Worm (Caenorhabditis elegans): ENCODE data around the gene C07G1.6.

Gene C07G1.6

ce11 chrIV:8175686-8176532 lies 34.3 kb downstream of the C07G1.6 start, which contains the start of gene pct-1:
TSS of gene pct-1 (plus strand) at chrIV:8176482.
- TF ChIP-seq ref-1 (GFP tag; conservative IDR thresholded peaks at IDR 0.05) = no peak
- no peak for TF ChIP-seq tab-1 (GFP tag; IDR thresholded peaks at IDR 0.05)
- no peak for TF ChIP-seq T22C8.4 (GFP tag; IDR thresholded peaks at IDR 0.05)
- no peak for TF ChIP-seq med-1 (GFP tag; optimal IDR thresholded peaks at IDR 0.05; ENCODE audit: insufficient read depth)
- TF ChIP-seq klf-2 (GFP tag; conservative IDR thresholded peaks at IDR 0.05) = no peak
- no peak for TF ChIP-seq cog-1 (tag; optimal IDR thresholded peaks at IDR 0.05)
- no peak for TF ChIP-seq flt-1 (GFP tag; IDR thresholded peaks at IDR 0.05)
- no peak for TF ChIP-seq ztf-23 (GFP tag; IDR thresholded peaks at IDR 0.05)
- TF ChIP-seq ztf-29 (GFP tag; IDR thresholded peaks at IDR 0.05) = no peak

- TF ChIP-seq klf-2 (GFP tag; conservative IDR thresholded peaks at IDR 0.05) (no peak), ztf-23 (GFP tag; IDR thresholded peaks at IDR 0.05) (no peak), med-1 (GFP tag; optimal IDR thresholded peaks at IDR 0.05; ENCODE audit: insufficient read depth) (no peak), flt-1 (GFP tag; IDR thresholded peaks at IDR 0.05) (no peak), cog-1 (tag; optimal IDR thresholded peaks at IDR 0.05) (no peak), ref-1 (GFP tag; conservative IDR thresholded peaks at IDR 0.05) (no peak), ztf-29 (GFP tag; IDR thresholded peaks at IDR 0.05) (no peak), tab-1 (GFP tag; IDR thresholded peaks at IDR 0.05) (no peak), T22C8.4 (GFP tag; IDR thresholded peaks at IDR 0.05) (no peak)
These were observed 35.4 kb downstream of the C07G1.6 start for ce11 chrIV:8174792-8175191.

ce11 chrIV:8173610-8174009 lies 36.6 kb downstream of the C07G1.6 start:
- TF ChIP-seq flt-1 (GFP tag; IDR thresholded peaks at IDR 0.05) = no peak

- no peak for TF ChIP-seq T22C8.4 (GFP tag; IDR thresholded peaks at IDR 0.05)
- TF ChIP-seq flt-1 (GFP tag; IDR thresholded peaks at IDR 0.05) = no peak
- TF ChIP-seq tab-1 (GFP tag; IDR thresholded peaks at IDR 0.05) = no peak
- no peak for TF ChIP-seq med-1 (GFP tag; optimal IDR thresholded peaks at IDR 0.05; ENCODE audit: insufficient read depth)
- TF ChIP-seq ref-1 (GFP tag; conservative IDR thresholded peaks at IDR 0.05) = no peak
- TF ChIP-seq cog-1 (tag; optimal IDR thresholded peaks at IDR 0.05) = no peak
- TF ChIP-seq ztf-23 (GFP tag; IDR thresholded peaks at IDR 0.05) = no peak
- TF ChIP-seq klf-2 (GFP tag; conservative IDR thresholded peaks at IDR 0.05) = no peak
- TF ChIP-seq ztf-29 (GFP tag; IDR thresholded peaks at IDR 0.05) = no peak
These were observed 38.8 kb downstream of the C07G1.6 start for ce11 chrIV:8171376-8171775.

- TF ChIP-seq ztf-23 (GFP tag; IDR thresholded peaks at IDR 0.05) = no peak
- TF ChIP-seq klf-2 (GFP tag; conservative IDR thresholded peaks at IDR 0.05) = no peak
- no peak for TF ChIP-seq ref-1 (GFP tag; conservative IDR thresholded peaks at IDR 0.05)
- TF ChIP-seq tab-1 (GFP tag; IDR thresholded peaks at IDR 0.05) = no peak
- peak; percentile 57 for TF ChIP-seq cog-1 (tag; optimal IDR thresholded peaks at IDR 0.05)
- no peak for TF ChIP-seq med-1 (GFP tag; optimal IDR thresholded peaks at IDR 0.05; ENCODE audit: insufficient read depth)
These were observed 39.9 kb downstream of the C07G1.6 start for ce11 chrIV:8170264-8170663.

ce11 chrIV:8169674-8170073 lies 40.5 kb downstream of the C07G1.6 start, which contains the start of gene C07G1.15:
TSS of gene C07G1.15 (plus strand) at chrIV:8169974.
- TF ChIP-seq klf-2 (GFP tag; conservative IDR thresholded peaks at IDR 0.05) = no peak
- TF ChIP-seq ztf-29 (GFP tag; IDR thresholded peaks at IDR 0.05) = no peak
- TF ChIP-seq ref-1 (GFP tag; conservative IDR thresholded peaks at IDR 0.05) = no peak
- no peak for TF ChIP-seq flt-1 (GFP tag; IDR thresholded peaks at IDR 0.05)
- no peak for TF ChIP-seq tab-1 (GFP tag; IDR thresholded peaks at IDR 0.05)
- TF ChIP-seq ztf-23 (GFP tag; IDR thresholded peaks at IDR 0.05) = no peak
- TF ChIP-seq T22C8.4 (GFP tag; IDR thresholded peaks at IDR 0.05) = no peak
- TF ChIP-seq med-1 (GFP tag; optimal IDR thresholded peaks at IDR 0.05; ENCODE audit: insufficient read depth) = no peak
- TF ChIP-seq cog-1 (tag; optimal IDR thresholded peaks at IDR 0.05) = no peak

- TF ChIP-seq med-1 (GFP tag; optimal IDR thresholded peaks at IDR 0.05; ENCODE audit: insufficient read depth) (no peak), ref-1 (GFP tag; conservative IDR thresholded peaks at IDR 0.05) (no peak), klf-2 (GFP tag; conservative IDR thresholded peaks at IDR 0.05) (no peak), T22C8.4 (GFP tag; IDR thresholded peaks at IDR 0.05) (no peak)
These were observed 41.5 kb downstream of the C07G1.6 start, which contains the start of gene clec-52 for ce11 chrIV:8168660-8169059. TSS of gene clec-52 (minus strand) at chrIV:8168760.

- TF ChIP-seq cog-1 (tag; optimal IDR thresholded peaks at IDR 0.05) (no peak), med-1 (GFP tag; optimal IDR thresholded peaks at IDR 0.05; ENCODE audit: insufficient read depth) (no peak), klf-2 (GFP tag; conservative IDR thresholded peaks at IDR 0.05) (no peak), ref-1 (GFP tag; conservative IDR thresholded peaks at IDR 0.05) (no peak), ztf-29 (GFP tag; IDR thresholded peaks at IDR 0.05) (no peak), ztf-23 (GFP tag; IDR thresholded peaks at IDR 0.05) (no peak)
These were observed 44.2 kb downstream of the C07G1.6 start, which contains the start of gene B0218.7 for ce11 chrIV:8165950-8166349. TSS of gene B0218.7 (minus strand) at chrIV:8166050.

- TF ChIP-seq flt-1 (GFP tag; IDR thresholded peaks at IDR 0.05) = no peak
- TF ChIP-seq ref-1 (GFP tag; conservative IDR thresholded peaks at IDR 0.05) = no peak
- TF ChIP-seq tab-1 (GFP tag; IDR thresholded peaks at IDR 0.05) = no peak
- no peak for TF ChIP-seq med-1 (GFP tag; optimal IDR thresholded peaks at IDR 0.05; ENCODE audit: insufficient read depth)
- no peak for TF ChIP-seq ztf-29 (GFP tag; IDR thresholded peaks at IDR 0.05)
- TF ChIP-seq ztf-23 (GFP tag; IDR thresholded peaks at IDR 0.05) = no peak
These were observed 45.7 kb downstream of the C07G1.6 start for ce11 chrIV:8164515-8164914.

- TF ChIP-seq flt-1 (GFP tag; IDR thresholded peaks at IDR 0.05) = no peak
- TF ChIP-seq ztf-29 (GFP tag; IDR thresholded peaks at IDR 0.05) = no peak
- no peak for TF ChIP-seq ref-1 (GFP tag; conservative IDR thresholded peaks at IDR 0.05)
- TF ChIP-seq T22C8.4 (GFP tag; IDR thresholded peaks at IDR 0.05) = no peak
- TF ChIP-seq med-1 (GFP tag; optimal IDR thresholded peaks at IDR 0.05; ENCODE audit: insufficient read depth) = no peak
- no peak for TF ChIP-seq klf-2 (GFP tag; conservative IDR thresholded peaks at IDR 0.05)
- no peak for TF ChIP-seq tab-1 (GFP tag; IDR thresholded peaks at IDR 0.05)
- no peak for TF ChIP-seq ztf-23 (GFP tag; IDR thresholded peaks at IDR 0.05)
- no peak for TF ChIP-seq cog-1 (tag; optimal IDR thresholded peaks at IDR 0.05)
These were observed 46.5 kb downstream of the C07G1.6 start, which contains the start of gene clec-51 for ce11 chrIV:8163687-8164086. TSS of gene clec-51 (minus strand) at chrIV:8163800.

Data from whole organism, midembryonic.